Worm (Caenorhabditis elegans) whole organism, L2 larva: Measurements from ENCODE around the gene B0432.11.

Experiments used
- R02D3.7 ChIP-seq: fragments of 150-350 bp; optimal IDR thresholded peaks from 2 replicates; lab custom pipeline; 2014; ENCODE audit warnings: missing biosample characterization, missing genetic modification characterization
- ZK546.5 ChIP-seq: sonication (generic microtip); optimal IDR thresholded peaks from 2 replicates; lab custom pipeline; 2017; ENCODE audit warnings: missing biosample characterization, missing genetic modification characterization
- alr-1 ChIP-seq: fragments of 150-350 bp; optimal IDR thresholded peaks from 2 replicates; lab custom pipeline; 2014; ENCODE audit warnings: missing biosample characterization, missing genetic modification characterization
- aly-2 ChIP-seq: fragments of 150-350 bp; optimal IDR thresholded peaks from 2 replicates; lab custom pipeline; 2014; ENCODE audit warnings: missing biosample characterization, missing genetic modification characterization
- ama-1 ChIP-seq: fragments of 150-350 bp; optimal IDR thresholded peaks from 2 replicates; lab custom pipeline; 2018; ENCODE audit warnings: inconsistent platforms
- blmp-1 ChIP-seq: sonication (generic microtip); optimal IDR thresholded peaks from 2 replicates; lab custom pipeline; 2017; ENCODE audit warnings: missing genetic modification characterization, mild to moderate bottlenecking, missing compliant biosample characterization, antibody characterized with exemption, moderate library complexity; ENCODE audit not compliant: insufficient read depth
- ceh-16 ChIP-seq: fragments of 150-350 bp; optimal IDR thresholded peaks from 2 replicates; lab custom pipeline; 2014; ENCODE audit warnings: missing biosample characterization, missing genetic modification characterization
- ceh-82 ChIP-seq: fragments of 150-350 bp; optimal IDR thresholded peaks from 2 replicates; lab custom pipeline; 2014; ENCODE audit warnings: missing biosample characterization, missing genetic modification characterization
- dmd-4 ChIP-seq: sonication (generic microtip); optimal IDR thresholded peaks from 2 replicates; lab custom pipeline; 2017; ENCODE audit warnings: missing biosample characterization, missing genetic modification characterization
- egl-27 ChIP-seq: sonication (generic microtip); optimal IDR thresholded peaks from 3 replicates; lab custom pipeline; 2017; ENCODE audit warnings: missing biosample characterization, missing genetic modification reagents, missing genetic modification characterization
- elt-1 ChIP-seq: fragments of 150-350 bp; optimal IDR thresholded peaks from 2 replicates; lab custom pipeline; 2014; ENCODE audit warnings: missing biosample characterization, missing genetic modification characterization
- fos-1 ChIP-seq: fragments of 150-350 bp; optimal IDR thresholded peaks from 2 replicates; lab custom pipeline; 2014; ENCODE audit warnings: missing biosample characterization, missing genetic modification characterization
- lin-11 ChIP-seq: fragments of 150-350 bp; sonication (generic microtip); optimal IDR thresholded peaks from 2 replicates; lab custom pipeline; 2014; ENCODE audit warnings: missing biosample characterization, missing genetic modification characterization, inconsistent platforms, mixed read lengths
- lin-13 ChIP-seq: fragments of 150-350 bp; optimal IDR thresholded peaks from 2 replicates; lab custom pipeline; 2014; ENCODE audit warnings: missing biosample characterization, missing genetic modification reagents, missing genetic modification characterization
- lin-39 ChIP-seq: fragments of 150-350 bp; optimal IDR thresholded peaks from 2 replicates; lab custom pipeline; 2014; ENCODE audit warnings: missing biosample characterization, missing genetic modification reagents, missing genetic modification characterization
- mab-5 ChIP-seq: fragments of 150-350 bp; optimal IDR thresholded peaks from 2 replicates; lab custom pipeline; 2014; ENCODE audit warnings: missing biosample characterization, missing genetic modification characterization
- mbf-1 ChIP-seq: sonication (generic microtip); optimal IDR thresholded peaks from 2 replicates; lab custom pipeline; 2017; ENCODE audit warnings: missing biosample characterization, missing genetic modification characterization
- nhr-10 ChIP-seq: sonication (generic microtip); optimal IDR thresholded peaks from 2 replicates; lab custom pipeline; 2017; ENCODE audit warnings: missing biosample characterization, missing genetic modification characterization
- nhr-12 ChIP-seq: fragments of 150-350 bp; optimal IDR thresholded peaks from 2 replicates; lab custom pipeline; 2014; ENCODE audit warnings: missing biosample characterization, missing genetic modification characterization
- nhr-21 ChIP-seq: fragments of 150-350 bp; optimal IDR thresholded peaks from 2 replicates; lab custom pipeline; 2014; ENCODE audit warnings: missing biosample characterization, missing genetic modification characterization
- nhr-25 ChIP-seq: fragments of 150-350 bp; sonication (generic microtip); optimal IDR thresholded peaks from 3 replicates; lab custom pipeline; 2014; ENCODE audit warnings: missing biosample characterization, missing genetic modification characterization
- nhr-6 ChIP-seq: fragments of 150-350 bp; optimal IDR thresholded peaks from 2 replicates; lab custom pipeline; 2014; ENCODE audit warnings: missing biosample characterization, missing genetic modification characterization
- sem-4 ChIP-seq: fragments of 150-350 bp; optimal IDR thresholded peaks from 2 replicates; lab custom pipeline; 2014; ENCODE audit warnings: missing biosample characterization, missing genetic modification reagents, missing genetic modification characterization
- skn-1 ChIP-seq: sonication (generic microtip); optimal IDR thresholded peaks from 2 replicates; lab custom pipeline; 2017; ENCODE audit warnings: missing biosample characterization, missing genetic modification characterization
- sma-3 ChIP-seq: sonication (generic microtip); optimal IDR thresholded peaks from 2 replicates; lab custom pipeline; 2016; ENCODE audit warnings: missing genetic modification reagents, missing genetic modification characterization, missing compliant biosample characterization
- sma-9 ChIP-seq, 2 experiments: fragments of 150-350 bp in 1 of 2; sonication (generic microtip) in 1 of 2; optimal IDR thresholded peaks; 2 replicates each; lab custom pipeline; 2014 to 2016; ENCODE audit warnings: missing genetic modification characterization in 2 of 2, mild to moderate bottlenecking in 1 of 2, missing biosample characterization in 1 of 2, missing compliant biosample characterization in 1 of 2, missing genetic modification reagents in 1 of 2, moderate library complexity in 1 of 2
- unc-39 ChIP-seq: fragments of 150-350 bp; optimal IDR thresholded peaks from 2 replicates; lab custom pipeline; 2014; ENCODE audit warnings: missing biosample characterization, missing genetic modification characterization
- unc-55 ChIP-seq: fragments of 150-350 bp; sonication (generic microtip); optimal IDR thresholded peaks from 3 replicates; lab custom pipeline; 2014; ENCODE audit warnings: missing biosample characterization, missing genetic modification reagents, missing genetic modification characterization
- zag-1 ChIP-seq: fragments of 150-350 bp; optimal IDR thresholded peaks from 2 replicates; lab custom pipeline; 2014; ENCODE audit warnings: missing biosample characterization, missing genetic modification characterization

The B0432.11 gene

ce11 chrII:303927-304711 lies 9.6 kb upstream of the B0432.11 start:
- TF ChIP-seq ceh-82: no peak
- TF ChIP-seq ama-1 (lab: Kevin White, UChicago): no peak

ce11 chrII:300977-301772 lies 6.7 kb upstream of the B0432.11 start, which contains the start of gene K01A2.5:
Gene K01A2.5 (plus strand): TSS chrII:301273.
- TF ChIP-seq nhr-25 (tag; lab: Kevin White, UChicago) (peak; percentile 71), ZK546.5 (tag; lab: Kevin White, UChicago) (no peak), aly-2 (tag; lab: Kevin White, UChicago) (no peak), sem-4 (tag; lab: Kevin White, UChicago) (peak; percentile 66), sma-9 (GFP tag; optimal IDR thresholded peaks at IDR 0.05; lab: Kevin White, UChicago) (peak; percentile 40), sma-9 (tag; optimal IDR thresholded peaks at IDR 0.05; lab: Kevin White, UChicago) (no peak), nhr-21 (tag; lab: Kevin White, UChicago) (peak; percentile 39), ceh-16 (tag; lab: Kevin White, UChicago) (peak; percentile 71), fos-1 (tag; lab: Kevin White, UChicago) (peak; percentile 21), nhr-12 (tag; lab: Kevin White, UChicago) (no peak), blmp-1 (peak; percentile 99), mab-5 (tag; lab: Kevin White, UChicago) (no peak)

ce11 chrII:299684-300083 lies 5.2 kb upstream of the B0432.11 start, which contains the start of gene K01A2.6:
Gene K01A2.6 (plus strand): TSS chrII:299984.
- TF ChIP-seq dmd-4 (tag; lab: Kevin White, UChicago) (no peak), skn-1 (no peak), nhr-25 (tag; lab: Kevin White, UChicago) (no peak), unc-39 (tag; lab: Kevin White, UChicago) (no peak), lin-11 (no peak), sma-3 (GFP tag; lab: Kevin White, UChicago) (no peak), zag-1 (no peak), alr-1 (tag; lab: Kevin White, UChicago) (no peak), ZK546.5 (tag; lab: Kevin White, UChicago) (no peak), lin-39 (tag; lab: Kevin White, UChicago) (no peak)

ce11 chrII:296911-297440 lies 2.5 kb upstream of the B0432.11 start, which contains the start of the genes clec-117 and B0432.1:
Gene clec-117 (minus strand): TSS chrII:297011.
Gene B0432.1 (plus strand): TSS chrII:297390.
- TF ChIP-seq skn-1 (no peak), lin-13 (GFP tag; lab: Kevin White, UChicago) (no peak), lin-11 (no peak), nhr-10 (tag; lab: Kevin White, UChicago) (no peak), lin-39 (tag; lab: Kevin White, UChicago) (no peak), alr-1 (tag; lab: Kevin White, UChicago) (no peak)

- TF ChIP-seq unc-55 (GFP tag; lab: Kevin White, UChicago) (no peak), nhr-6 (tag; lab: Kevin White, UChicago) (no peak), R02D3.7 (tag; lab: Kevin White, UChicago) (no peak), aly-2 (tag; lab: Kevin White, UChicago) (no peak), egl-27 (tag; lab: Kevin White, UChicago) (no peak), elt-1 (no peak), mbf-1 (tag; lab: Kevin White, UChicago) (no peak)
Measured at ce11 chrII:290282-290681, 4.2 kb downstream of the B0432.11 start, which contains the start of gene djr-1.1. Gene djr-1.1 (plus strand): TSS chrII:290582.
